Fruit fly (Drosophila melanogaster): ENCODE data around the gene CG17258.
A peak's percentile ranks its signal among the peaks of the same experiment; 100 is the strongest.

CG17258 gene

DNA sequence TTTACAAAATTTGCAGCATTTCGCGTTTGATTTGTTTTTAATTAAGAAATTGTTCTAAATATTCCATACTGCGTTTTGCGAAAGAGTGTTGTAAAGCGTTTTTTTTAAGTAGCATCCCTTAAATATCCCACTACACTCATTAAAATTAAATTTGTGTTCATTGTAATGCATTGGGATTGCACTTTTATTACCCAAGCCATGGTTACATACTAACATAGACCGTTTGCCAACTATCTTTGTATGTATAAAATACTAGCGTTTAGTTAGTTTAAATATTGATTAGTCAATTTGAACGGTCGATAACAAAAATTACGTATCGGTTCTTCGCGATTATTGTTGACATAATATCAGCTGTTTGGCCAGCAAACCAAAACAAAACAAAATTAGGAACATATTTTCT lies 4.6 kb upstream of the CG17258 start, which contains the start of the genes cnir and CG17221 (continued):
- TF ChIP-seq Nf-YC (tag; optimal IDR thresholded peaks at IDR 0.05) (peak; percentile 54), CG8388 (GFP tag; optimal IDR thresholded peaks at IDR 0.05) (peak; percentile 23), CG9437 (GFP tag; optimal IDR thresholded peaks at IDR 0.05) (peak; percentile 73), C15 (GFP tag; IDR thresholded peaks at IDR 0.05) (no peak), maf-S (GFP tag; optimal IDR thresholded peaks at IDR 0.05) (peak; percentile 66), sens (GFP tag) (peak; percentile 93), CG9797 (GFP tag; optimal IDR thresholded peaks at IDR 0.05) (peak; percentile 27), lbe (GFP tag; optimal IDR thresholded peaks at IDR 0.05) (peak; percentile 81), slp2 (GFP tag; optimal IDR thresholded peaks at IDR 0.05) (peak; percentile 66), tna (GFP tag; IDR thresholded peaks at IDR 0.05; ENCODE audit: partially characterized antibody) (no peak), dm (GFP tag; optimal IDR thresholded peaks at IDR 0.05) (peak; percentile 43), CG34422 (GFP tag; IDR thresholded peaks at IDR 0.05) (peak; percentile 56; the same call in 1 of the 3 replicates), Atf-2 (GFP tag; optimal IDR thresholded peaks at IDR 0.05) (peak; percentile 51), sc (optimal IDR thresholded peaks at IDR 0.05) (no peak), sc (GFP tag; optimal IDR thresholded peaks at IDR 0.05) (no peak), Hmr (GFP tag; optimal IDR thresholded peaks at IDR 0.05) (peak; percentile 58), CG11723 (GFP tag; optimal IDR thresholded peaks at IDR 0.05) (peak; percentile 34), vvl (GFP tag; IDR thresholded peaks at IDR 0.05) (peak; percentile 61), HLH3B (GFP tag; IDR thresholded peaks at IDR 0.05) (no peak), gsb-n (tag; optimal IDR thresholded peaks at IDR 0.05) (peak; percentile 23), Hand (GFP tag; optimal IDR thresholded peaks at IDR 0.05) (peak; percentile 4), lola (GFP tag; optimal IDR thresholded peaks at IDR 0.05) (peak in 1 of 3 experiments; percentile 60), CG4820 (GFP tag; optimal IDR thresholded peaks at IDR 0.05) (peak; percentile 62), lilli (GFP tag; optimal IDR thresholded peaks at IDR 0.05) (peak; percentile 87), phol (tag; optimal IDR thresholded peaks at IDR 0.05) (peak; percentile 73), cwo (GFP tag; optimal IDR thresholded peaks at IDR 0.05) (peak; percentile 16), sr (GFP tag; IDR thresholded peaks at IDR 0.05) (no peak), chn (GFP tag; optimal IDR thresholded peaks at IDR 0.05) (peak; percentile 58), NC2α (GFP tag; optimal IDR thresholded peaks at IDR 0.05) (peak; percentile 38), CG2678 (tag; optimal IDR thresholded peaks at IDR 0.05) (peak; percentile 71), NfI (GFP tag; optimal IDR thresholded peaks at IDR 0.05) (peak; percentile 74), Vsx1 (GFP tag; optimal IDR thresholded peaks at IDR 0.05) (no peak), CG4730 (GFP tag; IDR thresholded peaks at IDR 0.05) (no peak), ato (GFP tag; IDR thresholded peaks at IDR 0.05; ENCODE audit: partially characterized antibody) (no peak), Ets65A (GFP tag) (peak; percentile 88)

dm6 chr2L:3037153-3037579 lies 2.0 kb upstream of the CG17258 start, which contains the start of the genes CG17260 and SerRS:
Gene CG17260, plus strand, starts transcription at chr2L:3037230.
Gene SerRS, minus strand, starts transcription at chr2L:3037403.
- TF ChIP-seq pho (GFP tag; optimal IDR thresholded peaks at IDR 0.05), result peak; percentile 96
- no peak for TF ChIP-seq Blimp-1 (GFP tag; optimal IDR thresholded peaks at IDR 0.05)
- TF ChIP-seq onecut (GFP tag; IDR thresholded peaks at IDR 0.05), result peak; percentile 67
- peak; percentile 92 for TF ChIP-seq CG12942 (GFP tag; optimal IDR thresholded peaks at IDR 0.05)
- TF ChIP-seq ranshi (GFP tag; IDR thresholded peaks at IDR 0.05), result peak; percentile 93
- TF ChIP-seq CG15514 (GFP tag; optimal IDR thresholded peaks at IDR 0.05), result peak; percentile 88
- peak; percentile 92 for TF ChIP-seq CG17829 (tag; optimal IDR thresholded peaks at IDR 0.05)
- peak; percentile 87 for TF ChIP-seq CG15601 (tag; optimal IDR thresholded peaks at IDR 0.05)
- peak; percentile 88 for TF ChIP-seq CG11247 (GFP tag; IDR thresholded peaks at IDR 0.05)
- TF ChIP-seq Ada2b (GFP tag; IDR thresholded peaks at IDR 0.05), result peak; percentile 91
- peak; percentile 73 for TF ChIP-seq CG3995 (GFP tag; optimal IDR thresholded peaks at IDR 0.05)
- TF ChIP-seq toy (GFP tag; IDR thresholded peaks at IDR 0.05), result peak; percentile 68; the same call in 1 of the 2 replicates
- TF ChIP-seq CrebB (tag; optimal IDR thresholded peaks at IDR 0.05), result peak; percentile 72
- peak; percentile 87 for TF ChIP-seq peb (GFP tag; IDR thresholded peaks at IDR 0.05)
- TF ChIP-seq az2 (GFP tag; optimal IDR thresholded peaks at IDR 0.05), result peak; percentile 92
- TF ChIP-seq HmgD (GFP tag; optimal IDR thresholded peaks at IDR 0.05), result peak; percentile 71
- peak; percentile 75 for TF ChIP-seq Oaz (GFP tag; IDR thresholded peaks at IDR 0.05)
- TF ChIP-seq CG17568 (GFP tag; optimal IDR thresholded peaks at IDR 0.05), result no peak
